Fruit fly (Drosophila melanogaster): ENCODE results near the gene amn.
"Not testable (repeated sequence)": the region's sequence is repeated elsewhere in the genome, so short reads cannot be mapped to it uniquely, and the experiment has no call there.

amn gene

DNA sequence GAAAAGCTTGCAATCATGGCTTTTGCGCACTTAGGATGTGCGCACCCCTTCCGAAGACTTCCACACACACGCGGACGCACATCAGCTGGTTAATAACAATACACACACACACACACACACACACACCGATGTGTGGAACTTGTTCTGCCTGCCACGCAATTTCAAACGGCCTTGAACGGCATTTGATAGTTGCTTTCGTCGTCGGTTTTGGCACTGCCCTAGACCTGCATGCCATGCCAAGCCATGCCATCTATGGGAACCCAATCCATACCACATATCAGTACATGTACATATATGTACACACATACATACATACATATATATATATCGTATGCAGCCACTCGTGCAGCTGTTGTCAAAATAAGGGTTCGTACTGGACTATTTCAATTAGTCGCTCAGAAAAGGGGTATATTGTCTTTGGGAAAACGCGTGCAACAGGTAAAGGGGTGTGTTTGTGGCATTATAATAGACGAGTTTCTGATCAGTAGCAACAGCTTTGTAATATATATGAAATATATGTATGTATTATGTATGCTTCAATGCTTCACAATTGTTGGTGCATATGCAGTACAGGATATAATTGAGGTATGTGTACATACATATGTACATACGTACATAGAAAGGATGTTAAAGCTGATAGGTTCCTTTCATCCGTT lies at the start of gene amn:
Gene amn, minus strand, starts transcription at position 51 of the 656 bp plus-strand sequence.
- no peak for TF ChIP-seq N (GFP tag; optimal IDR thresholded peaks at IDR 0.05)
- TF ChIP-seq Dfd (GFP tag; optimal IDR thresholded peaks at IDR 0.05): peak; percentile 7

DNA sequence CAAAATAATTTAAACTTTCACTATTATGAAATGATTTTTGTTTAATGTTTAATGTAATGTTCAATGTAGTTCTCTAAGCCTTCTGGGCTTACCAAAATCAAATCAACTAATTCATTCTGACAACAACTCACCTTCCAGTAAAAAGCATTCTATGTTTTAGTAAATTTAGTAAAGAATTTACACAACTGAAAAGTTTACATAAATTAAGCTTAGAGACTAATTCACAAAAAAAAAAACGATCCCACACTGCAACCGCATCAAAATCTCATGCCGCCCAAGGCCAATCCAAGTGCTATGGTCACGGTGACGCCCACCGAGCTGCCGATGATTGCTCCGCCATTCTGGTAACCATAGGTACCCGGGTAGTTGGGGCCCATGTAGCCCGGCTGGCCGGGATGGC lies 49.0 kb upstream of the amn start, which contains the start of gene CG45491:
Gene CG45491, minus strand, starts transcription at position 101 of the 400 bp plus-strand sequence.
- TF ChIP-seq N (GFP tag; optimal IDR thresholded peaks at IDR 0.05); Rel (GFP tag; optimal IDR thresholded peaks at IDR 0.05); Rel (tag; optimal IDR thresholded peaks at IDR 0.05); dsf (GFP tag; optimal IDR thresholded peaks at IDR 0.05; ENCODE audit: borderline replicate concordance): not testable (repeated sequence)

DNA sequence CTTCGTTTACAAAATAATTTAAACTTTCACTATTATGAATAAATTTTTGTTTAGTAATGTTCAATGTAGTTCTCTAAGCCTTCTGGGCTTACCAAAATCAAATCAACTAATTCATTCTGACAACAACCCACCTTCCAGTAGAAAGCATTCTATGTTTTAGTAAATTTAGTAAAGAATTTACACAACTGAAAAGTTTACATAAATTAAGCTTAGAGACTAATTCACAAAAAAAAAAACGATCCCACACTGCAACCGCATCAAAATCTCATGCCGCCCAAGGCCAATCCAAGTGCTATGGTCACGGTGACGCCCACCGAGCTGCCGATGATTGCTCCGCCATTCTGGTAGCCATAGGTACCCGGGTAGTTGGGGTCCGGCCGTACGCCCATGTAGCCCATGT lies 44.3 kb upstream of the amn start, which contains the start of gene CG45490:
Gene CG45490, minus strand, starts transcription at position 101 of the 400 bp plus-strand sequence.
- TF ChIP-seq h, CG32264, psq (GFP tag; optimal IDR thresholded peaks at IDR 0.05): not testable (repeated sequence)

- not testable (repeated sequence) for TF ChIP-seq Rel (GFP tag; optimal IDR thresholded peaks at IDR 0.05); Rel (tag; optimal IDR thresholded peaks at IDR 0.05); CG32264 (GFP tag; optimal IDR thresholded peaks at IDR 0.05); CG9705 (GFP tag; optimal IDR thresholded peaks at IDR 0.05)
Observed at dm6 chrX:19929078-19929477, 39.2 kb upstream of the amn start, which contains the start of gene CG45489. CG45489 (minus strand) TSS chrX:19929178.

DNA sequence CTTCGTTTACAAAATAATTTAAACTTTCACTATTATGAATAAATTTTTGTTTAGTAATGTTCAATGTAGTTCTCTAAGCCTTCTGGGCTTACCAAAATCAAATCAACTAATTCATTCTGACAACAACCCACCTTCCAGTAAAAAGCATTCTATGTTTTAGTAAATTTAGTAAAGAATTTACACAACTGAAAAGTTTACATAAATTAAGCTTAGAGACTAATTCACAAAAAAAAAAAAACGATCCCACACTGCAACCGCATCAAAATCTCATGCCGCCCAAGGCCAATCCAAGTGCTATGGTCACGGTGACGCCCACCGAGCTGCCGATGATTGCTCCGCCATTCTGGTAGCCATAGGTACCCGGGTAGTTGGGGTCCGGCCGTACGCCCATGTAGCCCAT lies 30.5 kb upstream of the amn start, which contains the start of gene CG45488:
Gene CG45488, minus strand, starts transcription at position 101 of the 400 bp plus-strand sequence.
- not testable (repeated sequence) for TF ChIP-seq sv, Sp1, usp (GFP tag; optimal IDR thresholded peaks at IDR 0.05)

DNA sequence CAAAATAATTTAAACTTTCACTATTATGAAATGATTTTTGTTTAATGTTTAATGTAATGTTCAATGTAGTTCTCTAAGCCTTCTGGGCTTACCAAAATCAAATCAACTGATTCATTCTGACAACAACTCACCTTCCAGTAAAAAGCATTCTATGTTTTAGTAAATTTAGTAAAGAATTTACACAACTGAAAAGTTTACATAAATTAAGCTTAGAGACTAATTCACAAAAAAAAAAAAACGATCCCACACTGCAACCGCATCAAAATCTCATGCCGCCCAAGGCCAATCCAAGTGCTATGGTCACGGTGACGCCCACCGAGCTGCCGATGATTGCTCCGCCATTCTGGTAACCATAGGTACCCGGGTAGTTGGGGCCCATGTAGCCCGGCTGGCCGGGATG lies 25.3 kb upstream of the amn start, which contains the start of gene CG45487:
Gene CG45487, minus strand, starts transcription at position 101 of the 400 bp plus-strand sequence.
- not testable (repeated sequence) for TF ChIP-seq brk, woc, Dfd (GFP tag; optimal IDR thresholded peaks at IDR 0.05)

- TF ChIP-seq Hnf4 (GFP tag; optimal IDR thresholded peaks at IDR 0.05); dl (GFP tag; optimal IDR thresholded peaks at IDR 0.05; ENCODE audit: insufficient read depth in 1 of 2, partially characterized antibody in 2 of 2); dsf (GFP tag; optimal IDR thresholded peaks at IDR 0.05; ENCODE audit: borderline replicate concordance): not testable (repeated sequence)
Observed at dm6 chrX:19910017-19910416, 20.2 kb upstream of the amn start, which contains the start of gene CG45486. CG45486 (minus strand) TSS chrX:19910117.

DNA sequence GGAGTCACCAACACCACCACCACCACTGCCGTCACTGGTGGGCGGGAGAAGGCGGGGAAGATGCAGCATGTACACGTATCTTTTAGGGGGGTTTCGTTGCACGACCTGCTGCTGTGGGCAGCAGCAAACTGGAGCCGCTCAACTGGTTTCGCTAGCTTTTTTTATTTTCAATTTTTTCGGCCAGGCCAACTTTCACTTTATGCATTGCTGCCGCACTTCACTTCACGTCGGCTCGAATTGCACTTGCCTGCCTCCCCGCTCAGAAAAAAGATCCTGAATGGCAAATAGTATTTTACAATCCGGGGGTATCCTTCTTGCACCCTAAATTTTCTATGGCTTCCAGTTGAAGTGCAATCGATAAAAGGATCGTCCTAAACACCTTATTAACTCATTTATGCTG lies 10.1 kb upstream of the amn start:
- TF ChIP-seq Sp1 (GFP tag; optimal IDR thresholded peaks at IDR 0.05) (no peak), sv (GFP tag; optimal IDR thresholded peaks at IDR 0.05) (no peak), Hr78 (GFP tag; optimal IDR thresholded peaks at IDR 0.05) (no peak), psq (GFP tag; optimal IDR thresholded peaks at IDR 0.05) (no peak), Dif (GFP tag; optimal IDR thresholded peaks at IDR 0.05; ENCODE audit: partially characterized antibody) (no peak), ey (GFP tag; optimal IDR thresholded peaks at IDR 0.05) (no peak), usp (GFP tag; optimal IDR thresholded peaks at IDR 0.05) (no peak), lola (GFP tag; optimal IDR thresholded peaks at IDR 0.05) (no peak), Mio (GFP tag; optimal IDR thresholded peaks at IDR 0.05) (no peak), Rel (GFP tag; optimal IDR thresholded peaks at IDR 0.05) (no peak), Rel (tag; optimal IDR thresholded peaks at IDR 0.05) (no peak), foxo (GFP tag; optimal IDR thresholded peaks at IDR 0.05) (no peak), jim (GFP tag; optimal IDR thresholded peaks at IDR 0.05) (no peak), dmrt93B (GFP tag; optimal IDR thresholded peaks at IDR 0.05) (no peak)
